Fruit fly (Drosophila melanogaster) whole organism, embryonic: ENCODE results near the gene Arp2.
A peak's percentile ranks its signal among the peaks of the same experiment; 100 is the strongest.

Experiments
- Ada2b ChIP-seq: fragments of 200-800 bp; sonication (Bioruptor generic); IDR thresholded peaks from 2 replicates; pipeline ENCODE4 v1.3.6; 2022; ENCODE audit warnings: missing biosample characterization, missing genetic modification characterization
- Blimp-1 ChIP-seq: fragments of 200-800 bp; sonication (Bioruptor generic); optimal IDR thresholded peaks from 3 replicates; lab custom pipeline; 2018; ENCODE audit warnings: missing biosample characterization, missing genetic modification characterization, mild to moderate bottlenecking, moderate library complexity, missing genetic modification reagents
- CG10209 ChIP-seq: fragments of 200-800 bp; sonication (Bioruptor generic); optimal IDR thresholded peaks from 3 replicates; lab custom pipeline; 2017; ENCODE audit warnings: missing biosample characterization, mild to moderate bottlenecking, missing genetic modification characterization, missing genetic modification reagents
- CG10462 ChIP-seq: fragments of 200-800 bp; sonication (Bioruptor generic); optimal IDR thresholded peaks from 2 replicates; lab custom pipeline; 2016; ENCODE audit warnings: missing biosample characterization, missing genetic modification characterization
- CG11696 ChIP-seq: fragments of 200-800 bp; sonication (Bioruptor generic); IDR thresholded peaks from 2 replicates; pipeline ENCODE4 v1.3.6; 2022; ENCODE audit warnings: missing biosample characterization, missing genetic modification characterization
- CG12299 ChIP-seq: fragments of 200-800 bp; sonication (Bioruptor generic); optimal IDR thresholded peaks from 2 replicates; lab custom pipeline; 2018; ENCODE audit warnings: missing biosample characterization, mild to moderate bottlenecking, missing genetic modification characterization
- CG1233 ChIP-seq: fragments of 200-800 bp; sonication (Bioruptor generic); optimal IDR thresholded peaks from 4 replicates; lab custom pipeline; 2018; ENCODE audit warnings: missing biosample characterization, mild to moderate bottlenecking, missing genetic modification characterization
- CG14965 ChIP-seq: fragments of 200-800 bp; sonication (Bioruptor generic); optimal IDR thresholded peaks from 2 replicates; lab custom pipeline; 2016; ENCODE audit warnings: missing biosample characterization, missing genetic modification characterization, borderline replicate concordance
- CG15073 ChIP-seq: fragments of 200-800 bp; sonication (Bioruptor generic); optimal IDR thresholded peaks from 2 replicates; lab custom pipeline; 2016; ENCODE audit warnings: missing biosample characterization, missing genetic modification characterization
- CG1647 ChIP-seq: fragments of 200-800 bp; sonication (Bioruptor generic); optimal IDR thresholded peaks from 3 replicates; lab custom pipeline; 2016; ENCODE audit warnings: missing biosample characterization, missing genetic modification characterization
- CG16813 ChIP-seq: fragments of 200-800 bp; sonication (Bioruptor generic); IDR thresholded peaks from 3 replicates; pipeline ENCODE4 v1.3.6; 2022; ENCODE audit warnings: missing biosample characterization, missing genetic modification characterization; ENCODE audit not compliant: partially characterized antibody
- CG17829 ChIP-seq: fragments of 200-800 bp; optimal IDR thresholded peaks from 2 replicates; lab custom pipeline; 2019; ENCODE audit warnings: missing biosample characterization, mild to moderate bottlenecking, missing genetic modification characterization, moderate library complexity
- CG18262 ChIP-seq: fragments of 200-800 bp; optimal IDR thresholded peaks from 3 replicates; lab custom pipeline; 2019; ENCODE audit warnings: missing biosample characterization, mild to moderate bottlenecking, missing genetic modification characterization, moderate library complexity
- CG1832 ChIP-seq: fragments of 200-800 bp; sonication (Bioruptor generic); optimal IDR thresholded peaks from 2 replicates; lab custom pipeline; 2017; ENCODE audit warnings: missing biosample characterization, mild to moderate bottlenecking, missing genetic modification characterization, inconsistent platforms
- CG2889 ChIP-seq: fragments of 200-800 bp; sonication (Bioruptor generic); IDR thresholded peaks from 3 replicates; pipeline ENCODE4 v1.3.6; 2022; ENCODE audit warnings: missing biosample characterization, missing genetic modification characterization
- CG33213 ChIP-seq: fragments of 200-800 bp; sonication (Bioruptor generic); optimal IDR thresholded peaks from 3 replicates; lab custom pipeline; 2016; ENCODE audit warnings: missing biosample characterization, missing genetic modification characterization
- CG3726 ChIP-seq: fragments of 200-800 bp; sonication (Bioruptor generic); IDR thresholded peaks from 3 replicates; pipeline ENCODE4, ENCODE4 v1.3.6; 2022; ENCODE audit warnings: missing biosample characterization, missing genetic modification characterization
- CG3995 ChIP-seq: fragments of 200-800 bp; sonication (Bioruptor generic); optimal IDR thresholded peaks from 3 replicates; lab custom pipeline; 2016; ENCODE audit warnings: missing biosample characterization, missing genetic modification characterization
- CG4820 ChIP-seq: fragments of 200-800 bp; sonication (Bioruptor generic); optimal IDR thresholded peaks from 3 replicates; lab custom pipeline; 2016; ENCODE audit warnings: missing biosample characterization, missing genetic modification characterization
- CG9727 ChIP-seq: fragments of 200-800 bp; sonication (Bioruptor generic); optimal IDR thresholded peaks from 3 replicates; lab custom pipeline; 2017; ENCODE audit warnings: missing biosample characterization, mild to moderate bottlenecking, missing genetic modification characterization
- Doc3 ChIP-seq: fragments of 200-800 bp; sonication (Bioruptor generic); IDR thresholded peaks from 3 replicates; pipeline ENCODE4 v1.3.6; 2022; ENCODE audit warnings: missing biosample characterization, missing genetic modification characterization; ENCODE audit not compliant: partially characterized antibody
- HHEX ChIP-seq: fragments of 200-800 bp; sonication (Bioruptor generic); optimal IDR thresholded peaks from 3 replicates; lab custom pipeline; 2017; ENCODE audit warnings: missing biosample characterization, mild to moderate bottlenecking, missing genetic modification characterization, missing genetic modification reagents
- HLH3B ChIP-seq: fragments of 200-800 bp; sonication (Bioruptor generic); IDR thresholded peaks from 2 replicates; pipeline ENCODE4 v1.3.6; 2022; ENCODE audit warnings: missing biosample characterization, missing genetic modification characterization
- Hand ChIP-seq: fragments of 200-800 bp; sonication (Bioruptor generic); optimal IDR thresholded peaks from 2 replicates; lab custom pipeline; 2017; ENCODE audit warnings: mild to moderate bottlenecking, missing biosample characterization, missing genetic modification reagents, missing genetic modification characterization
- PHDP ChIP-seq: fragments of 200-800 bp; sonication (Bioruptor generic); optimal IDR thresholded peaks from 3 replicates; lab custom pipeline; 2018; ENCODE audit warnings: missing biosample characterization, mild to moderate bottlenecking, missing genetic modification characterization, moderate library complexity
- Sry-β ChIP-seq: fragments of 200-800 bp; sonication (Bioruptor generic); optimal IDR thresholded peaks from 2 replicates; lab custom pipeline; 2018; ENCODE audit warnings: missing biosample characterization, mild to moderate bottlenecking, missing genetic modification characterization, moderate library complexity
- Xbp1 ChIP-seq: fragments of 200-800 bp; sonication (Bioruptor generic); optimal IDR thresholded peaks from 3 replicates; lab custom pipeline; 2016; ENCODE audit warnings: missing biosample characterization, mild to moderate bottlenecking, missing genetic modification characterization
- ato ChIP-seq: fragments of 200-800 bp; sonication (Bioruptor generic); IDR thresholded peaks from 2 replicates; pipeline ENCODE4 v1.3.6; 2022; ENCODE audit warnings: missing biosample characterization, missing genetic modification characterization; ENCODE audit not compliant: partially characterized antibody
- bsh ChIP-seq, 2 experiments: fragments of 200-800 bp; sonication (Bioruptor generic); optimal IDR thresholded peaks; 2 replicates each; lab custom pipeline; 2017 to 2018; ENCODE audit warnings: mild to moderate bottlenecking in 2 of 2, missing biosample characterization in 2 of 2, missing genetic modification characterization in 2 of 2, moderate library complexity in 1 of 2
- cas ChIP-seq: fragments of 200-800 bp; sonication (Bioruptor generic); IDR thresholded peaks from 2 replicates; pipeline ENCODE4 v1.3.6; 2022; ENCODE audit warnings: missing biosample characterization, missing genetic modification characterization
- cg ChIP-seq: fragments of 200-800 bp; sonication (Bioruptor generic); optimal IDR thresholded peaks from 3 replicates; lab custom pipeline; 2019; ENCODE audit warnings: missing biosample characterization, mild to moderate bottlenecking, missing genetic modification characterization, moderate library complexity
- hkb ChIP-seq, 2 experiments: fragments of 200-800 bp in 1 of 2; fragments of >200 bp in 1 of 2; sonication (Bioruptor generic) in 1 of 2; IDR thresholded peaks in 1 of 2; optimal IDR thresholded peaks in 1 of 2; 2 replicates each; pipeline versions ENCODE4 v1.3.6 to Lab custom; 2017 to 2022; ENCODE audit warnings: missing biosample characterization in 1 of 2, missing genetic modification characterization in 1 of 2
- ind ChIP-seq: fragments of 200-800 bp; sonication (Bioruptor generic); optimal IDR thresholded peaks from 3 replicates; lab custom pipeline; 2016; ENCODE audit warnings: missing biosample characterization, missing genetic modification characterization
- kni ChIP-seq: fragments of 200-800 bp; sonication (Bioruptor generic); optimal IDR thresholded peaks from 3 replicates; lab custom pipeline; 2017; ENCODE audit warnings: mild to moderate bottlenecking, missing biosample characterization, missing genetic modification reagents, missing genetic modification characterization
- knrl ChIP-seq: fragments of 200-800 bp; sonication (Bioruptor generic); IDR thresholded peaks from 3 replicates; pipeline ENCODE4 v1.3.6; 2022; ENCODE audit warnings: missing biosample characterization, missing genetic modification characterization; ENCODE audit not compliant: partially characterized antibody
- lov ChIP-seq, 2 experiments: fragments of 200-800 bp in 1 of 2; fragments of >200 bp in 1 of 2; sonication (Bioruptor generic) in 1 of 2; IDR thresholded peaks in 1 of 2; optimal IDR thresholded peaks in 1 of 2; 2 replicates in 1 of 2; 3 replicates in 1 of 2; pipeline versions ENCODE4 v1.3.6 to Lab custom; 2017 to 2022; ENCODE audit warnings: missing biosample characterization in 1 of 2, missing genetic modification characterization in 1 of 2
- nom ChIP-seq: fragments of 200-800 bp; sonication (Bioruptor generic); optimal IDR thresholded peaks from 2 replicates; lab custom pipeline; 2017; ENCODE audit warnings: missing biosample characterization, missing genetic modification characterization, mild to moderate bottlenecking, moderate library complexity, missing genetic modification reagents
- odd ChIP-seq: fragments of 200-800 bp; sonication (Bioruptor generic); optimal IDR thresholded peaks from 2 replicates; lab custom pipeline; 2017; ENCODE audit warnings: missing biosample characterization, mild to moderate bottlenecking, missing genetic modification characterization
- phol ChIP-seq: fragments of 200-800 bp; sonication (Bioruptor generic); optimal IDR thresholded peaks from 3 replicates; lab custom pipeline; 2018; ENCODE audit warnings: missing biosample characterization, mild to moderate bottlenecking, missing genetic modification characterization, moderate library complexity
- psq ChIP-seq: fragments of 200-800 bp; sonication (Bioruptor generic); optimal IDR thresholded peaks from 2 replicates; lab custom pipeline; 2017; ENCODE audit warnings: missing biosample characterization, missing genetic modification characterization
- row ChIP-seq: fragments of 200-800 bp; sonication (Bioruptor generic); IDR thresholded peaks from 3 replicates; pipeline ENCODE4 v1.3.6; 2022; ENCODE audit warnings: missing biosample characterization, missing genetic modification characterization
- stwl ChIP-seq: fragments of 200-800 bp; sonication (Bioruptor generic); optimal IDR thresholded peaks from 3 replicates; lab custom pipeline; 2018; ENCODE audit warnings: missing biosample characterization, mild to moderate bottlenecking, missing genetic modification characterization, moderate library complexity
- tna ChIP-seq: fragments of 200-800 bp; sonication (Bioruptor generic); IDR thresholded peaks from 2 replicates; pipeline ENCODE4 v1.3.6; 2022; ENCODE audit warnings: missing biosample characterization, missing genetic modification characterization; ENCODE audit not compliant: partially characterized antibody
- unpg ChIP-seq: fragments of 200-800 bp; sonication (Bioruptor generic); optimal IDR thresholded peaks from 3 replicates; lab custom pipeline; 2018; ENCODE audit warnings: missing biosample characterization, mild to moderate bottlenecking, missing genetic modification characterization, moderate library complexity
- vfl ChIP-seq: fragments of 200-800 bp; sonication (Bioruptor generic); optimal IDR thresholded peaks from 2 replicates; lab custom pipeline; 2016; ENCODE audit warnings: missing biosample characterization, missing genetic modification characterization

Gene Arp2

DNA sequence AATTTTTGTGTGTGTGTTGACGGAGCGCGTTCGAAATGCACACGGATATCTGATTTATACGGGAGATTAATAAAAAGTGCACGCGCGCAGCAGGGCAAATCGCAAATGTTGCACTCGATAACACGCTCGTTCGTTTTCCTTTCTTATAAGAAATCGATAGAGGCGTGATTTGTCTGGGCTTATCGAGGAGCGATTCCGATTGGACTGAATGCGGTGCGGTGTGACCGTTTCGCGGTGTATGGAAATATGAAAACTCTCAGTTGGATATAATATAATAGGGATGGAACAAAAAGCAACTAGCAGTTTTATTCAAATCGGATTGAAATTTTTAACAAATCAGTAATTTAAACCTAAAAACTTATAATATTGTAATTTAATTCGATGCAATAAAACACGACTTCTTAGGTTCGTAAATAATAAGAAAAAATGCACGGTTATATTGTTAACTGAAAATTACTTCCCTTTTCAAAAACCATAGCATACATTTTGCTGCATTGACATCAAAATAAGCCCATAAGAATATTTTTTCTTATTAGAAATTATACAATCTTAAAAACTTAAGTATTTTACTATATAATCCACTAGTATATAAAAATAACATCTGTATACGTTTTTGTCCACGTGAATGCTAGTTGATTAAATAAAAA is 33.4 kb upstream of the Arp2 start, which contains the start of gene CanA-14F (continued):
- TF ChIP-seq CG1832 (GFP tag; lab: Kevin White, UChicago): no peak
- no peak for TF ChIP-seq CG1233 (GFP tag; lab: Kevin White, UChicago)
- peak; percentile 79 for TF ChIP-seq tna (GFP tag; lab: Robert Waterston, UW)
- no peak for TF ChIP-seq lov (optimal IDR thresholded peaks at IDR 0.05; lab: Kevin White, UChicago)
- TF ChIP-seq lov (GFP tag; IDR thresholded peaks at IDR 0.05; lab: Robert Waterston, UW): 0 out of 3 replicates have a peak, but pooled peaks have one; percentile 20
- TF ChIP-seq row (GFP tag; lab: Robert Waterston, UW): peak; percentile 51; the same call in 2 of the 3 replicates
- peak; percentile 64; the same call in 1 of the 2 replicates for TF ChIP-seq ato (GFP tag; lab: Robert Waterston, UW)
- TF ChIP-seq stwl (tag; lab: Kevin White, UChicago): peak; percentile 67
- no peak for TF ChIP-seq CG4820 (GFP tag; lab: Kevin White, UChicago)
- TF ChIP-seq CG16813 (GFP tag; lab: Robert Waterston, UW): peak; percentile 54; the same call in 2 of the 3 replicates
- no peak for TF ChIP-seq HLH3B (GFP tag; lab: Robert Waterston, UW)
- TF ChIP-seq CG3995 (GFP tag; lab: Kevin White, UChicago): peak; percentile 65
- TF ChIP-seq CG18262: peak; percentile 2
- peak; percentile 5 for TF ChIP-seq phol (tag; lab: Kevin White, UChicago)
- no peak for TF ChIP-seq kni (GFP tag; lab: Kevin White, UChicago)
- no peak for TF ChIP-seq CG17829
- TF ChIP-seq ind (GFP tag; lab: Kevin White, UChicago): no peak
- TF ChIP-seq Ada2b (GFP tag; lab: Robert Waterston, UW): no peak

DNA sequence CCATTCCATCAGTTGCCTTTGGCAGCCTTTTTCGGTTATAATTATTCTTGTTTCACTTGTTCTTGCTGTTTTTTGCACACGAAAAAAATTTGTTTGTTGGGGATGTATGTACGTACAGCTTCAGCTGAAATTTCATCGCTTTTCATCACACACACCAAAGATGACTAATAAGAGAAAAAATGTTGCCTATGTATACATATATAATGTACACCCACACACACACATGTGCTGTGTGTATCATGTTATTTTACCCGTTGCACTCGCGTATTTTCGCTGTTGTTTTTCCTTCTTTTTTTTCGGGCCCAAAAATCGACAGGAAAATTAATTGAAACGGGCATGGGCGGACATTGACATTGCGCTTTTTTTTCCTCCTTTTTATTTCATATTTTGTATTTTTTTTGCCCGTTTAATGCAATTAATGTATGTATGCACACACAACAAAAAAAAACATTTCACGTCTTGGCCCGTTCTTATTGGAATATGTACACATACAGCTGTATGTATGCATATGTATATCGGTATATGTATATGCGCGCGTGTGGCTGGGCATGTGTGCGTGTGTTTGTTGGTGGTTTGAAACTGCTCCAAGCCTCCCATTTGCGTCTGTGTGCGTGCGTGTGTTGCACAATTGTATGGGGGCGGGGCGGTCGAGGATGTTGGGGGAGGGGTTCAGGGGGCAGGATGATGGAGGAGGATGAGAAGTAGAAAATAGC is 32.6 kb upstream of the Arp2 start:
- TF ChIP-seq psq (GFP tag; lab: Kevin White, UChicago): no peak
- TF ChIP-seq CG12299: no peak
- no peak for TF ChIP-seq CG15073
- no peak for TF ChIP-seq CG3726
- TF ChIP-seq vfl (GFP tag; lab: Kevin White, UChicago): no peak
- no peak for TF ChIP-seq odd (GFP tag; lab: Kevin White, UChicago)
- no peak for TF ChIP-seq CG2889 (GFP tag; lab: Robert Waterston, UW)
- no peak for TF ChIP-seq knrl
- peak; percentile 39 for TF ChIP-seq nom
- no peak for TF ChIP-seq hkb (optimal IDR thresholded peaks at IDR 0.05; lab: Kevin White, UChicago)
- TF ChIP-seq hkb (GFP tag; IDR thresholded peaks at IDR 0.05; lab: Robert Waterston, UW): no peak
- TF ChIP-seq bsh (GFP tag; optimal IDR thresholded peaks at IDR 0.05; lab: Kevin White, UChicago): peak in 1 of 2 experiments; percentile 3
- TF ChIP-seq cg (GFP tag; lab: Kevin White, UChicago): peak; percentile 85
- TF ChIP-seq CG14965: no peak

DNA sequence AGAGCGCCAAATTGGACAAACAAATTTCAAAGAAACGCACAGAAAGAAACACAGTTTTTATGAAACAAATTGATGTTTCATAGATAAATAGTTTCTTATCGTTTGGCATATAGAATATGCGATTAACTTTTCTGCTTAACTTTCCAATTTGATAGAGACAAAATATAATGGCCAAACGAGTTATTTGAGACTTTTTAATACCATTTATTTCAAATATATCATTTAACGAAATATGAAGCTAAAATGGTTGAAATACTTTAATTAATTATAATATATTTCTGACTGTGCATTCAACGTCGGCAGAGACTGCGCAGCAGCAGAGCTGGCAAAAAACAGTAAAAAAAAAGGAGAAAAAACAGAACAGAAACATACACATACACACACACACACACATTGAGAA is 31.8 kb upstream of the Arp2 start:
- TF ChIP-seq row (GFP tag; lab: Robert Waterston, UW): peak; percentile 60
- TF ChIP-seq CG9727 (GFP tag; lab: Kevin White, UChicago): peak; percentile 43
- TF ChIP-seq Xbp1 (GFP tag; lab: Kevin White, UChicago): peak; percentile 28
- TF ChIP-seq CG10209: no peak
- peak; percentile 9 for TF ChIP-seq unpg (GFP tag; lab: Kevin White, UChicago)
- no peak for TF ChIP-seq Sry-β (GFP tag; lab: Kevin White, UChicago)
- no peak for TF ChIP-seq CG10462 (GFP tag; lab: Kevin White, UChicago)
- TF ChIP-seq CG1647 (GFP tag; lab: Kevin White, UChicago): no peak
- no peak for TF ChIP-seq CG3995 (GFP tag; lab: Kevin White, UChicago)
- peak; percentile 6 for TF ChIP-seq PHDP (tag; lab: Kevin White, UChicago)
- no peak for TF ChIP-seq cas (GFP tag; lab: Robert Waterston, UW)
- TF ChIP-seq HHEX (GFP tag; lab: Kevin White, UChicago): peak; percentile 7
- TF ChIP-seq Blimp-1 (GFP tag; lab: Kevin White, UChicago): no peak
- TF ChIP-seq CG11696 (GFP tag; lab: Robert Waterston, UW): no peak
- no peak for TF ChIP-seq CG33213 (GFP tag; lab: Kevin White, UChicago)
- peak; percentile 36 for TF ChIP-seq Hand
- no peak for TF ChIP-seq Doc3 (GFP tag; lab: Robert Waterston, UW)
